Worm (Caenorhabditis elegans): Measurements from ENCODE around the gene shk-1.
A peak's percentile ranks its signal among the peaks of the same experiment; 100 is the strongest.

- TF ChIP-seq nhr-42 (GFP tag; IDR thresholded peaks at IDR 0.05) (peak; percentile 46; the same call in 1 of the 2 replicates), zfp-3 (GFP tag; conservative IDR thresholded peaks at IDR 0.05) (no peak), lir-3 (tag; optimal IDR thresholded peaks at IDR 0.05) (peak; percentile 36), tra-1 (GFP tag; IDR thresholded peaks at IDR 0.05) (peak; percentile 85), lin-38 (GFP tag; IDR thresholded peaks at IDR 0.05) (peak; percentile 77), lsy-2 (tag; optimal IDR thresholded peaks at IDR 0.05) (peak in 1 of 2 experiments; percentile 66), ceh-32 (tag; optimal IDR thresholded peaks at IDR 0.05; ENCODE audit: poor library complexity) (no peak), nhr-77 (tag; optimal IDR thresholded peaks at IDR 0.05) (no peak)
Measured at ce11 chrII:9774653-9775052, 16.6 kb downstream of the shk-1 start.

Data from whole organism, L4 larva.